Fruit fly (Drosophila melanogaster): ENCODE results near the gene CG14777.

The CG14777 gene

DNA sequence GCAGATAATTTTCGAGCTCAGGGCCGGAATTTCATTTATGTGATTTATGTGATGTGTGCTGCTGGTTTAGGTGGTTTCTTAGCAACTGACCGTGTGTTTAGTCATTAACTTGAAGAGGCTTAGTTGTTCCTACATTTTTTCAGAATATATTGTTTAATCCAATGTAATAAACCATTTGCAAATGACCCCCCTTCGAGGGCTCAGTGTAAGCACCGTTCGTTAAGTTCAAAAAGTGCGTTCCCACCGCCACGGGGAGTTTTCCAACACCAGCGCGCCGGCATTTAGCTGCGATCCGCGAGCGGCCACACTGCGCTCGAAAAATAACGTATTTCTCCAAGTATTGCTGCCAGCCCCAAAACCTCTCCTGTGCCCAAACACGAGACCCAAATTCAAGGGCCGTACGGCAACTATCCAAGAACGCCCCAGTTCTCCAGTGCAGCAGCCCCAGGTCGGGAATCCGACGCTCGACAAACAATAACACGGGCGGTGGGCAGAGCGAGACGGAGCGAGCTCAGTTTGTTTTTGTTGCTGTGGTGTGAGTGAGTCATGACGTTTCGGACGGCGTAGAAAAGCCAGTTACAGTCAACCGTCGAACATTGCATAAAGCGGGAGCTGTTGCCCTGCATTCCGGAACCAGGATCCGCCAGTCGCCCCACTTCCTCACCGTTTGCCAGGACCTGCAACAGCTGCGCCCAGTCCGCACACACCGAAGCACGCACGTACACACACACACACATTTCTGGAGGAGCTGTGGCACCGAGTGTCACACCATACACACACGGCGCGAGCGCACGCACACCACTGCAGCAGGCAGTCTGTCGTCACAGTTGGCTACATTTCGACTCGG lies 12.6 kb downstream of the CG14777 start, which contains the start of gene rush (continued):
- TF ChIP-seq CG14050 (GFP tag; IDR thresholded peaks at IDR 0.05) (0 out of 3 replicates have a peak, but pooled peaks have one; percentile 13), Lim3 (GFP tag; IDR thresholded peaks at IDR 0.05) (no peak), Atf3 (GFP tag; optimal IDR thresholded peaks at IDR 0.05) (no peak), esg (GFP tag; conservative IDR thresholded peaks at IDR 0.05) (no peak), CG4707 (GFP tag; optimal IDR thresholded peaks at IDR 0.05) (no peak), Hmr (GFP tag; optimal IDR thresholded peaks at IDR 0.05) (peak; percentile 56), HLH4C (GFP tag; IDR thresholded peaks at IDR 0.05; ENCODE audit: partially characterized antibody) (no peak), zfh1 (GFP tag; IDR thresholded peaks at IDR 0.05) (0 out of 3 replicates have a peak, but pooled peaks have one; percentile 39), Dll (GFP tag; IDR thresholded peaks at IDR 0.05; ENCODE audit: partially characterized antibody) (0 out of 4 replicates have a peak, but pooled peaks have one; percentile 35), ewg (GFP tag; optimal IDR thresholded peaks at IDR 0.05) (peak; percentile 26), h (optimal IDR thresholded peaks at IDR 0.05) (no peak), rib (GFP tag; IDR thresholded peaks at IDR 0.05) (no peak), Atf-2 (GFP tag; optimal IDR thresholded peaks at IDR 0.05) (no peak), crc (GFP tag; optimal IDR thresholded peaks at IDR 0.05) (no peak), Scr (GFP tag; IDR thresholded peaks at IDR 0.05; ENCODE audit: partially characterized antibody) (no peak), dan (GFP tag; IDR thresholded peaks at IDR 0.05) (no peak), CG15073 (GFP tag; optimal IDR thresholded peaks at IDR 0.05) (no peak), CG15269 (tag; optimal IDR thresholded peaks at IDR 0.05) (peak; percentile 27), HmgD (GFP tag; optimal IDR thresholded peaks at IDR 0.05) (peak; percentile 15), yki (optimal IDR thresholded peaks at IDR 0.05) (no peak), corto (GFP tag; optimal IDR thresholded peaks at IDR 0.05) (no peak), chinmo (GFP tag; IDR thresholded peaks at IDR 0.05; ENCODE audit: partially characterized antibody) (no peak), Meics (GFP tag; optimal IDR thresholded peaks at IDR 0.05) (no peak), klu (GFP tag; IDR thresholded peaks at IDR 0.05) (no peak), Dad (GFP tag; optimal IDR thresholded peaks at IDR 0.05) (peak; percentile 31), stwl (tag; optimal IDR thresholded peaks at IDR 0.05) (peak; percentile 27), hb (GFP tag; IDR thresholded peaks at IDR 0.05; ENCODE audit: partially characterized antibody) (no peak), CG11695 (GFP tag; IDR thresholded peaks at IDR 0.05) (no peak), CG11085 (GFP tag; IDR thresholded peaks at IDR 0.05) (no peak), TFAM (GFP tag; optimal IDR thresholded peaks at IDR 0.05) (no peak), vvl (GFP tag; IDR thresholded peaks at IDR 0.05) (peak; percentile 52; the same call in 1 of the 2 replicates), Stat92E (GFP tag; optimal IDR thresholded peaks at IDR 0.05) (no peak), Doc2 (GFP tag; IDR thresholded peaks at IDR 0.05) (no peak), CG1233 (GFP tag; optimal IDR thresholded peaks at IDR 0.05) (no peak), mld (GFP tag; IDR thresholded peaks at IDR 0.05; ENCODE audit: partially characterized antibody) (no peak), crol (GFP tag; IDR thresholded peaks at IDR 0.05) (no peak), row (GFP tag; IDR thresholded peaks at IDR 0.05) (peak; percentile 63), CG12769 (tag; optimal IDR thresholded peaks at IDR 0.05) (peak; percentile 12), CG15601 (tag; optimal IDR thresholded peaks at IDR 0.05) (no peak), da (GFP tag; optimal IDR thresholded peaks at IDR 0.05) (no peak), ci (GFP tag; IDR thresholded peaks at IDR 0.05) (no peak; the same call in 2 of the 3 replicates), Dbx (GFP tag; IDR thresholded peaks at IDR 0.05) (no peak; the same call in 2 of the 3 replicates), Lpt (GFP tag; optimal IDR thresholded peaks at IDR 0.05) (no peak), CG3407 (GFP tag; optimal IDR thresholded peaks at IDR 0.05) (no peak), CG7963 (GFP tag; IDR thresholded peaks at IDR 0.05; ENCODE audit: partially characterized antibody) (no peak), Lhr (GFP tag; optimal IDR thresholded peaks at IDR 0.05) (peak; percentile 10), CG3838 (GFP tag; optimal IDR thresholded peaks at IDR 0.05) (no peak), sr (GFP tag; IDR thresholded peaks at IDR 0.05) (no peak), CG18262 (tag; optimal IDR thresholded peaks at IDR 0.05) (no peak), gce (GFP tag; IDR thresholded peaks at IDR 0.05) (no peak)

Measured in whole organism, embryonic.